Worm (Caenorhabditis elegans) whole organism, L4 larva: ENCODE results near the gene srx-20.

Source experiments
- lin-15B ChIP-seq: fragments of 150-350 bp; sonication (generic microtip); optimal IDR thresholded peaks from 3 replicates; lab custom pipeline; 2014; ENCODE audit warnings: missing biosample characterization, missing genetic modification characterization
- nhr-11 ChIP-seq: fragments of 150-350 bp; optimal IDR thresholded peaks from 2 replicates; lab custom pipeline; 2014; ENCODE audit warnings: missing biosample characterization, missing genetic modification characterization
- zag-1 ChIP-seq: fragments of 150-350 bp; optimal IDR thresholded peaks from 2 replicates; lab custom pipeline; 2014; ENCODE audit warnings: missing biosample characterization, missing genetic modification characterization

DNA sequence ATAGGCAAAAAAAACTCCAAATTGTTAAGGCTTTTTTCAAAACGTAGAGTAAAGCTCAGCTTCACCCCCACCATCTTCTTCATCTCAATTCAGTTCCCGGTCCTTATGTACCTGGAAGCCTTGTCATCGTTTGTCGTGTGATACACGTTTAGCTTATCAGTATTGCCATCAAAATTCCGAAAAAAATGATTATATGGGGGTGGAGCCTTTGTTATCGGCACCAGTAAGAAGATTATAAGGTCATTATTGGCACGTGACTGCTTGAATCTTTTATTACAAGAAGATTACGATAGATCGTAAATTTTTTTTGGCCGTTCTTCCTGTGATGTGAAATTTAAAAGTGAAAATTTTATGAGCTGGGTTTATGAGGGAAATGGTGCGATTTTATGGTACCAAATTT, 12.5 kb downstream of the srx-20 start:
- TF ChIP-seq lin-15B (no peak), zag-1 (no peak), nhr-11 (tag; lab: Kevin White, UChicago) (no peak)
